Fruit fly (Drosophila melanogaster): Measurements from ENCODE around the gene CG15172.

The CG15172 gene

dm6 chr2L:19014032-19014880, 8.0 kb upstream of the CG15172 start (continued):
- TF ChIP-seq CG3163 (GFP tag; optimal IDR thresholded peaks at IDR 0.05) (no peak), CG32532 (GFP tag; IDR thresholded peaks at IDR 0.05) (peak; percentile 42; the same call in 1 of the 2 replicates), Hmr (GFP tag; optimal IDR thresholded peaks at IDR 0.05) (peak; percentile 91), Myb (GFP tag; optimal IDR thresholded peaks at IDR 0.05) (peak; percentile 4), ATbp (GFP tag; optimal IDR thresholded peaks at IDR 0.05) (peak; percentile 72), CG10462 (GFP tag; optimal IDR thresholded peaks at IDR 0.05) (no peak), TFAM (GFP tag; optimal IDR thresholded peaks at IDR 0.05) (no peak), CG17328 (GFP tag; IDR thresholded peaks at IDR 0.05) (no peak), nom (GFP tag; optimal IDR thresholded peaks at IDR 0.05) (peak; percentile 18), wek (GFP tag; optimal IDR thresholded peaks at IDR 0.05) (no peak), bigmax (GFP tag; optimal IDR thresholded peaks at IDR 0.05) (no peak), CG12942 (GFP tag; optimal IDR thresholded peaks at IDR 0.05) (peak; percentile 15), Opbp (GFP tag; IDR thresholded peaks at IDR 0.05; ENCODE audit: partially characterized antibody) (no peak), slp2 (GFP tag; optimal IDR thresholded peaks at IDR 0.05) (no peak), Xrp1 (GFP tag; IDR thresholded peaks at IDR 0.05) (peak; percentile 73), B-H2 (GFP tag; optimal IDR thresholded peaks at IDR 0.05) (peak; percentile 66), wor (GFP tag; IDR thresholded peaks at IDR 0.05) (peak; percentile 46; the same call in 1 of the 2 replicates), CG30403 (GFP tag; optimal IDR thresholded peaks at IDR 0.05) (peak; percentile 73), ci (GFP tag; IDR thresholded peaks at IDR 0.05) (peak; percentile 17; the same call in 1 of the 3 replicates), CG3726 (GFP tag; IDR thresholded peaks at IDR 0.05) (no peak), run (tag; optimal IDR thresholded peaks at IDR 0.05) (peak; percentile 59), stc (GFP tag; IDR thresholded peaks at IDR 0.05) (peak; percentile 54), CG12299 (tag; optimal IDR thresholded peaks at IDR 0.05) (peak; percentile 74), HHEX (GFP tag; optimal IDR thresholded peaks at IDR 0.05) (peak; percentile 73), CG12744 (GFP tag; optimal IDR thresholded peaks at IDR 0.05) (no peak), bsh (GFP tag; optimal IDR thresholded peaks at IDR 0.05) (peak in 1 of 2 experiments; percentile 73), Hr39 (optimal IDR thresholded peaks at IDR 0.05) (no peak), HmgZ (tag; optimal IDR thresholded peaks at IDR 0.05) (peak; percentile 46), Trl (optimal IDR thresholded peaks at IDR 0.05) (no peak), Trl (GFP tag; optimal IDR thresholded peaks at IDR 0.05) (no peak), Awh (GFP tag; IDR thresholded peaks at IDR 0.05) (0 out of 2 replicates have a peak, but pooled peaks have one; percentile 10), CG2199 (GFP tag; IDR thresholded peaks at IDR 0.05) (no peak), odd (GFP tag; optimal IDR thresholded peaks at IDR 0.05) (peak; percentile 78), esg (GFP tag; conservative IDR thresholded peaks at IDR 0.05) (peak; percentile 41; the same call in 1 of the 2 replicates), her (GFP tag; optimal IDR thresholded peaks at IDR 0.05) (no peak), insv (GFP tag; optimal IDR thresholded peaks at IDR 0.05) (peak in 1 of 2 experiments; percentile 41), tll (GFP tag; optimal IDR thresholded peaks at IDR 0.05) (no peak), dimm (GFP tag; IDR thresholded peaks at IDR 0.05) (no peak), zen2 (GFP tag; IDR thresholded peaks at IDR 0.05; ENCODE audit: partially characterized antibody) (no peak), CG13296 (GFP tag; optimal IDR thresholded peaks at IDR 0.05) (peak; percentile 89), al (GFP tag; IDR thresholded peaks at IDR 0.05) (0 out of 2 replicates have a peak, but pooled peaks have one; percentile 18), CG7372 (GFP tag; IDR thresholded peaks at IDR 0.05) (0 out of 2 replicates have a peak, but pooled peaks have one; percentile 48), h (optimal IDR thresholded peaks at IDR 0.05) (no peak), pum (GFP tag; optimal IDR thresholded peaks at IDR 0.05) (peak; percentile 3), CG7271 (tag; optimal IDR thresholded peaks at IDR 0.05) (no peak), croc (GFP tag; conservative IDR thresholded peaks at IDR 0.05) (peak; percentile 55; the same call in 2 of the 3 replicates), ewg (GFP tag; optimal IDR thresholded peaks at IDR 0.05) (peak; percentile 64), Lim3 (GFP tag; IDR thresholded peaks at IDR 0.05) (no peak), usp (GFP tag; optimal IDR thresholded peaks at IDR 0.05) (no peak), B-H1 (GFP tag; IDR thresholded peaks at IDR 0.05) (no peak)
